Fruit fly (Drosophila melanogaster) whole organism, embryonic: ENCODE data around the gene CG34298.

Experiments
- CG10147 ChIP-seq: fragments of 200-800 bp; sonication (Bioruptor generic); optimal IDR thresholded peaks from 2 replicates; lab custom pipeline; 2019; ENCODE audit warnings: missing biosample characterization, mild to moderate bottlenecking, missing genetic modification characterization, moderate library complexity
- CG10431 ChIP-seq: fragments of 200-800 bp; sonication (Bioruptor generic); optimal IDR thresholded peaks from 3 replicates; lab custom pipeline; 2018; ENCODE audit warnings: missing biosample characterization, mild to moderate bottlenecking, missing genetic modification characterization
- CG10462 ChIP-seq: fragments of 200-800 bp; sonication (Bioruptor generic); optimal IDR thresholded peaks from 2 replicates; lab custom pipeline; 2016; ENCODE audit warnings: missing biosample characterization, missing genetic modification characterization
- CG12219 ChIP-seq: fragments of 200-800 bp; sonication (Bioruptor generic); optimal IDR thresholded peaks from 3 replicates; lab custom pipeline; 2018; ENCODE audit warnings: missing biosample characterization, mild to moderate bottlenecking, missing genetic modification characterization
- CG12744 ChIP-seq: fragments of 200-800 bp; sonication (Bioruptor generic); optimal IDR thresholded peaks from 2 replicates; lab custom pipeline; 2016; ENCODE audit warnings: missing biosample characterization, missing genetic modification characterization
- CG13775 ChIP-seq: fragments of 200-800 bp; sonication (Bioruptor generic); optimal IDR thresholded peaks from 3 replicates; lab custom pipeline; 2017; ENCODE audit warnings: missing biosample characterization, mild to moderate bottlenecking, missing genetic modification characterization
- CG13894 ChIP-seq: fragments of 200-800 bp; sonication (Bioruptor generic); optimal IDR thresholded peaks from 3 replicates; lab custom pipeline; 2018; ENCODE audit warnings: missing biosample characterization, mild to moderate bottlenecking, missing genetic modification characterization, moderate library complexity
- CG14965 ChIP-seq: fragments of 200-800 bp; sonication (Bioruptor generic); optimal IDR thresholded peaks from 2 replicates; lab custom pipeline; 2016; ENCODE audit warnings: missing biosample characterization, missing genetic modification characterization, borderline replicate concordance
- CG1529 ChIP-seq: fragments of 200-800 bp; sonication (Bioruptor generic); optimal IDR thresholded peaks from 3 replicates; lab custom pipeline; 2018; ENCODE audit warnings: missing biosample characterization, missing genetic modification characterization
- CG16779 ChIP-seq: fragments of 200-800 bp; sonication (Bioruptor generic); IDR thresholded peaks from 2 replicates; pipeline ENCODE4 v1.3.6; 2022; ENCODE audit warnings: missing biosample characterization, missing genetic modification characterization
- CG18011 ChIP-seq: fragments of 200-800 bp; sonication (Bioruptor generic); optimal IDR thresholded peaks from 2 replicates; lab custom pipeline; 2017; ENCODE audit warnings: missing biosample characterization, missing genetic modification characterization, mild to moderate bottlenecking, moderate library complexity, missing genotype
- CG18599 ChIP-seq: fragments of 200-800 bp; sonication (Bioruptor generic); optimal IDR thresholded peaks from 3 replicates; lab custom pipeline; 2017; ENCODE audit warnings: missing biosample characterization, missing genetic modification characterization, mild to moderate bottlenecking, moderate library complexity, missing genetic modification reagents
- CG2202 ChIP-seq: fragments of 200-800 bp; sonication (Bioruptor generic); optimal IDR thresholded peaks from 2 replicates; lab custom pipeline; 2018; ENCODE audit warnings: missing biosample characterization, mild to moderate bottlenecking, missing genetic modification characterization
- CG3281 ChIP-seq: fragments of 200-800 bp; sonication (Bioruptor generic); optimal IDR thresholded peaks from 3 replicates; lab custom pipeline; 2017; ENCODE audit warnings: missing biosample characterization, mild to moderate bottlenecking, missing genetic modification characterization
- CG4854 ChIP-seq: fragments of 200-800 bp; sonication (Bioruptor generic); optimal IDR thresholded peaks from 2 replicates; lab custom pipeline; 2016; ENCODE audit warnings: missing biosample characterization, missing genetic modification characterization, inconsistent platforms
- CG6254 ChIP-seq: fragments of 200-800 bp; sonication (Bioruptor generic); optimal IDR thresholded peaks from 3 replicates; lab custom pipeline; 2017; ENCODE audit warnings: mild to moderate bottlenecking, missing biosample characterization, missing genetic modification reagents, missing genetic modification characterization
- CG6654 ChIP-seq: fragments of 200-800 bp; sonication (Bioruptor generic); optimal IDR thresholded peaks from 2 replicates; lab custom pipeline; 2017; ENCODE audit warnings: missing biosample characterization, mild to moderate bottlenecking, missing genetic modification characterization
- CG6683 ChIP-seq: fragments of 200-800 bp; sonication (Bioruptor generic); optimal IDR thresholded peaks from 2 replicates; lab custom pipeline; 2017; ENCODE audit warnings: missing biosample characterization, mild to moderate bottlenecking, missing genetic modification characterization, missing genetic modification reagents
- CG6689 ChIP-seq: fragments of 200-800 bp; sonication (Bioruptor generic); IDR thresholded peaks from 2 replicates; pipeline ENCODE4 v1.3.6; 2022; ENCODE audit warnings: missing biosample characterization, missing genetic modification characterization
- CG7786 ChIP-seq: fragments of 200-800 bp; sonication (Bioruptor generic); optimal IDR thresholded peaks from 2 replicates; lab custom pipeline; 2016; ENCODE audit warnings: missing biosample characterization, missing genetic modification characterization
- CG7928 ChIP-seq: fragments of 200-800 bp; sonication (Bioruptor generic); optimal IDR thresholded peaks from 2 replicates; lab custom pipeline; 2017; ENCODE audit warnings: missing biosample characterization, mild to moderate bottlenecking, missing genetic modification characterization
- CG8089 ChIP-seq: fragments of 200-800 bp; sonication (Bioruptor generic); optimal IDR thresholded peaks from 3 replicates; lab custom pipeline; 2016; ENCODE audit warnings: missing biosample characterization, missing genetic modification characterization
- CoRest ChIP-seq: fragments of 200-800 bp; sonication (Bioruptor generic); optimal IDR thresholded peaks from 3 replicates; lab custom pipeline; 2018; ENCODE audit warnings: missing biosample characterization, mild to moderate bottlenecking, missing genetic modification characterization, moderate library complexity
- D19B ChIP-seq: fragments of 200-800 bp; sonication (Bioruptor generic); optimal IDR thresholded peaks from 2 replicates; lab custom pipeline; 2017; ENCODE audit warnings: missing biosample characterization, mild to moderate bottlenecking, missing genetic modification characterization
- Dip3 ChIP-seq: fragments of 200-800 bp; sonication (Bioruptor generic); optimal IDR thresholded peaks from 3 replicates; lab custom pipeline; 2016; ENCODE audit warnings: missing biosample characterization, missing genetic modification characterization
- Hey ChIP-seq: fragments of 200-800 bp; sonication (Bioruptor generic); optimal IDR thresholded peaks from 3 replicates; lab custom pipeline; 2018; ENCODE audit warnings: missing biosample characterization, mild to moderate bottlenecking, missing genetic modification characterization
- HmgZ ChIP-seq: fragments of 200-800 bp; sonication (Bioruptor generic); optimal IDR thresholded peaks from 2 replicates; lab custom pipeline; 2018; ENCODE audit warnings: missing biosample characterization, mild to moderate bottlenecking, missing genetic modification characterization
- NK7.1 ChIP-seq: fragments of 200-800 bp; sonication (Bioruptor generic); optimal IDR thresholded peaks from 3 replicates; lab custom pipeline; 2016; ENCODE audit warnings: missing biosample characterization, missing genetic modification characterization
- Oaz ChIP-seq: fragments of 200-800 bp; sonication (Bioruptor generic); IDR thresholded peaks from 2 replicates; pipeline ENCODE4 v1.3.6; 2022; ENCODE audit warnings: missing biosample characterization, missing genetic modification characterization
- Opbp ChIP-seq: fragments of 200-800 bp; sonication (Bioruptor generic); IDR thresholded peaks from 3 replicates; pipeline ENCODE4 v1.3.6; 2022; ENCODE audit warnings: missing biosample characterization, missing genetic modification characterization; ENCODE audit not compliant: partially characterized antibody
- Pdp1 ChIP-seq, 2 experiments: fragments of 200-800 bp; sonication (Bioruptor generic); optimal IDR thresholded peaks; 3 replicates each; lab custom pipeline; 2016; ENCODE audit warnings: missing biosample characterization in 2 of 2, missing genetic modification characterization in 2 of 2, mild to moderate bottlenecking in 1 of 2, moderate library complexity in 1 of 2
- Sin3A ChIP-seq: fragments of >200 bp; optimal IDR thresholded peaks from 2 replicates; lab custom pipeline; 2018
- Usf ChIP-seq: fragments of 200-800 bp; sonication (Bioruptor generic); optimal IDR thresholded peaks from 2 replicates; lab custom pipeline; 2017; ENCODE audit warnings: missing genotype, missing biosample characterization, missing genetic modification characterization
- Vsx1 ChIP-seq: fragments of 200-800 bp; sonication (Bioruptor generic); optimal IDR thresholded peaks from 2 replicates; lab custom pipeline; 2017; ENCODE audit warnings: missing biosample characterization, mild to moderate bottlenecking, missing genetic modification characterization, missing genetic modification reagents
- ab ChIP-seq: fragments of 200-800 bp; sonication (Bioruptor generic); optimal IDR thresholded peaks from 2 replicates; lab custom pipeline; 2016; ENCODE audit warnings: missing biosample characterization, missing genetic modification characterization
- cato ChIP-seq: fragments of 200-800 bp; sonication (Bioruptor generic); optimal IDR thresholded peaks from 2 replicates; lab custom pipeline; 2016; ENCODE audit warnings: missing biosample characterization, missing genetic modification characterization, borderline replicate concordance
- gfzf ChIP-seq: fragments of 200-800 bp; sonication (Bioruptor generic); optimal IDR thresholded peaks from 2 replicates; lab custom pipeline; 2016; ENCODE audit warnings: missing biosample characterization, mild to moderate bottlenecking, missing genetic modification characterization, moderate library complexity
- hb ChIP-seq: fragments of 200-800 bp; sonication (Bioruptor generic); IDR thresholded peaks from 3 replicates; pipeline ENCODE4 v1.3.6; 2022; ENCODE audit warnings: missing biosample characterization, missing genetic modification characterization; ENCODE audit not compliant: partially characterized antibody
- hth ChIP-seq: fragments of >200 bp; optimal IDR thresholded peaks from 2 replicates; lab custom pipeline; 2017; ENCODE audit warnings: inconsistent platforms
- jing ChIP-seq: fragments of 200-800 bp; sonication (Bioruptor generic); optimal IDR thresholded peaks from 2 replicates; lab custom pipeline; 2018; ENCODE audit warnings: missing biosample characterization, mild to moderate bottlenecking, missing genetic modification characterization
- kni ChIP-seq: fragments of 200-800 bp; sonication (Bioruptor generic); optimal IDR thresholded peaks from 3 replicates; lab custom pipeline; 2017; ENCODE audit warnings: mild to moderate bottlenecking, missing biosample characterization, missing genetic modification reagents, missing genetic modification characterization
- rib ChIP-seq: fragments of 200-800 bp; sonication (Bioruptor generic); IDR thresholded peaks from 2 replicates; pipeline ENCODE4 v1.3.6; 2022; ENCODE audit warnings: missing biosample characterization, missing genetic modification characterization
- run ChIP-seq: fragments of 200-800 bp; sonication (Bioruptor generic); optimal IDR thresholded peaks from 3 replicates; lab custom pipeline; 2018; ENCODE audit warnings: missing biosample characterization, mild to moderate bottlenecking, missing genetic modification characterization
- sc ChIP-seq, 3 experiments: fragments of >200 bp in 2 of 3; fragments of 200-800 bp in 1 of 3; sonication (Bioruptor generic) in 1 of 3; optimal IDR thresholded peaks; 2 replicates in 2 of 3; 3 replicates in 1 of 3; lab custom pipeline; 2017; ENCODE audit warnings: mild to moderate bottlenecking in 1 of 3, missing biosample characterization in 1 of 3, missing genetic modification characterization in 1 of 3, missing genetic modification reagents in 1 of 3
- sens-2 ChIP-seq: fragments of 200-800 bp; sonication (Bioruptor generic); IDR thresholded peaks from 2 replicates; pipeline ENCODE4 v1.3.6; 2022; ENCODE audit warnings: missing biosample characterization, missing genetic modification characterization
- tgo ChIP-seq: fragments of 200-800 bp; sonication (Bioruptor generic); IDR thresholded peaks from 3 replicates; pipeline ENCODE4 v1.3.6; 2022; ENCODE audit warnings: missing biosample characterization, missing genetic modification characterization
- unc-4 ChIP-seq: fragments of 200-800 bp; sonication (Bioruptor generic); IDR thresholded peaks from 2 replicates; pipeline ENCODE4 v1.3.6; 2022; ENCODE audit warnings: missing biosample characterization, missing genetic modification characterization; ENCODE audit not compliant: partially characterized antibody
- wor ChIP-seq: fragments of 200-800 bp; sonication (Bioruptor generic); IDR thresholded peaks from 2 replicates; pipeline ENCODE4 v1.3.6; 2022; ENCODE audit warnings: missing biosample characterization, missing genetic modification characterization
- yki ChIP-seq: fragments of >200 bp; optimal IDR thresholded peaks from 3 replicates; lab custom pipeline; 2018
- z ChIP-seq: fragments of 200-800 bp; sonication (Bioruptor generic); IDR thresholded peaks from 3 replicates; pipeline ENCODE4 v1.3.6; 2022; ENCODE audit warnings: missing biosample characterization, missing genetic modification characterization

The CG34298 gene

dm6 chr3R:29983073-29983544, 16.5 kb upstream of the CG34298 start, which contains the start of gene CG7896 (continued):
- peak; percentile 54 for TF ChIP-seq CG10147 (GFP tag; lab: Kevin White, UChicago)
- TF ChIP-seq HmgZ (tag; lab: Kevin White, UChicago), result peak; percentile 26
- TF ChIP-seq CoRest (tag; lab: Kevin White, UChicago), result peak; percentile 75
- TF ChIP-seq CG7786 (GFP tag; lab: Kevin White, UChicago), result no peak
- TF ChIP-seq CG1529, result peak; percentile 42
- no peak for TF ChIP-seq CG10431
- 0 out of 2 replicates have a peak, but pooled peaks have one; percentile 23 for TF ChIP-seq CG16779 (GFP tag; lab: Robert Waterston, UW)
- no peak for TF ChIP-seq sc (optimal IDR thresholded peaks at IDR 0.05; lab: Kevin White, UChicago)
- peak; percentile 18 for TF ChIP-seq sc (GFP tag; optimal IDR thresholded peaks at IDR 0.05; lab: Kevin White, UChicago)
- no peak for TF ChIP-seq CG4854
- TF ChIP-seq cato (GFP tag; lab: Kevin White, UChicago), result no peak
- no peak for TF ChIP-seq sens-2
- TF ChIP-seq CG14965 (GFP tag; lab: Kevin White, UChicago), result no peak
- TF ChIP-seq Hey (tag; lab: Kevin White, UChicago), result no peak
- TF ChIP-seq CG6654 (GFP tag; lab: Kevin White, UChicago), result no peak
- TF ChIP-seq CG8089 (GFP tag; lab: Kevin White, UChicago), result no peak
- peak; percentile 82 for TF ChIP-seq Oaz
- peak; percentile 8 for TF ChIP-seq jing (GFP tag; lab: Kevin White, UChicago)
- no peak for TF ChIP-seq gfzf (GFP tag; lab: Kevin White, UChicago)
- peak; percentile 76 for TF ChIP-seq CG6689 (GFP tag; lab: Robert Waterston, UW)
- TF ChIP-seq ab (GFP tag; lab: Kevin White, UChicago), result no peak
- TF ChIP-seq CG13894 (tag; lab: Kevin White, UChicago), result no peak
- TF ChIP-seq Usf, result peak; percentile 41
- TF ChIP-seq CG6254, result peak; percentile 41
- TF ChIP-seq tgo (GFP tag; lab: Robert Waterston, UW), result peak; percentile 88
- no peak; the same call in 2 of the 3 replicates for TF ChIP-seq Opbp (GFP tag; lab: Robert Waterston, UW)
- TF ChIP-seq CG6683, result no peak
- TF ChIP-seq CG7928 (GFP tag; lab: Kevin White, UChicago), result no peak
- TF ChIP-seq CG2202, result peak; percentile 25
- no peak for TF ChIP-seq CG18011 (GFP tag; lab: Kevin White, UChicago)
- TF ChIP-seq Pdp1 (GFP tag; optimal IDR thresholded peaks at IDR 0.05; lab: Kevin White, UChicago), result peak; percentile 15 to 17
- TF ChIP-seq yki, result no peak
- no peak for TF ChIP-seq hth (lab: Kevin White, UChicago)
- TF ChIP-seq CG18599, result peak; percentile 71
- no peak for TF ChIP-seq unc-4
- TF ChIP-seq run (tag; lab: Kevin White, UChicago), result no peak
- no peak for TF ChIP-seq Sin3A (lab: Kevin White, UChicago)
- TF ChIP-seq kni (GFP tag; lab: Kevin White, UChicago), result peak; percentile 58
- TF ChIP-seq CG10462 (GFP tag; lab: Kevin White, UChicago), result peak; percentile 15
- no peak for TF ChIP-seq hb
- peak; percentile 3 for TF ChIP-seq Vsx1 (GFP tag; lab: Kevin White, UChicago)
- TF ChIP-seq wor (GFP tag; lab: Robert Waterston, UW), result peak; percentile 75
- TF ChIP-seq z (GFP tag; lab: Robert Waterston, UW), result no peak
- TF ChIP-seq rib (GFP tag; lab: Robert Waterston, UW), result 0 out of 2 replicates have a peak, but pooled peaks have one; percentile 22
- no peak for TF ChIP-seq CG12744 (GFP tag; lab: Kevin White, UChicago)
- TF ChIP-seq NK7.1 (GFP tag; lab: Kevin White, UChicago), result no peak
- no peak for TF ChIP-seq D19B (GFP tag; lab: Kevin White, UChicago)
- TF ChIP-seq Dip3 (GFP tag; lab: Kevin White, UChicago), result peak; percentile 6
- TF ChIP-seq CG12219, result peak; percentile 54
- TF ChIP-seq CG13775 (GFP tag; lab: Kevin White, UChicago), result peak; percentile 58
- TF ChIP-seq CG3281, result peak; percentile 70
